Fruit fly (Drosophila melanogaster): ENCODE measurements around the gene Tbcd.

The Tbcd gene

DNA sequence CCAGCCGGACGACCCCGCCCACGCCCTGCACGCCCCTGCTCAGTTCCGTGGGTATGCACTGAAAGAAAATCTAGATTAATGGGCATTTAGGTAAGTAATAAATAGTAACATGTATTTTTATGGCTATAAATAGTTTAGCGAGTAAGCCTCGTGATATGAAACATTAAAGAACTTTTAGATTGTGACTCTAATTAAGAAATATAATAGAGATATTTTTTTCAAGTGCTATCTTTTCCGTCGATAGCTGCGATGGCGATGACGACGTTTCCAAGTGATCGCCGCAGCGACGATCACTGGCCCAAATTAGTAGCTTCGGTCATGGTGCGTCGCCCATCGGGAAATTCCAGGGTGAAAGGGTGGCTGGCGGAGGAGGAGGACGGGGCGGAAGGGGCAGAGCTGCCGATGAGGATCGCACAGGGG lies 32.8 kb downstream of the Tbcd start:
- TF ChIP-seq Myc (optimal IDR thresholded peaks at IDR 0.05) (no peak), h (optimal IDR thresholded peaks at IDR 0.05) (no peak), Sin3A (optimal IDR thresholded peaks at IDR 0.05) (no peak), psq (optimal IDR thresholded peaks at IDR 0.05) (no peak), ttk (optimal IDR thresholded peaks at IDR 0.05) (no peak), insv (optimal IDR thresholded peaks at IDR 0.05) (no peak)

dm6 chr2L:2180665-2181064 lies 33.3 kb downstream of the Tbcd start:
- TF ChIP-seq Sin3A (optimal IDR thresholded peaks at IDR 0.05) (no peak), Myc (optimal IDR thresholded peaks at IDR 0.05) (no peak), h (optimal IDR thresholded peaks at IDR 0.05) (no peak), insv (optimal IDR thresholded peaks at IDR 0.05) (no peak), ttk (optimal IDR thresholded peaks at IDR 0.05) (no peak), psq (optimal IDR thresholded peaks at IDR 0.05) (no peak)

DNA sequence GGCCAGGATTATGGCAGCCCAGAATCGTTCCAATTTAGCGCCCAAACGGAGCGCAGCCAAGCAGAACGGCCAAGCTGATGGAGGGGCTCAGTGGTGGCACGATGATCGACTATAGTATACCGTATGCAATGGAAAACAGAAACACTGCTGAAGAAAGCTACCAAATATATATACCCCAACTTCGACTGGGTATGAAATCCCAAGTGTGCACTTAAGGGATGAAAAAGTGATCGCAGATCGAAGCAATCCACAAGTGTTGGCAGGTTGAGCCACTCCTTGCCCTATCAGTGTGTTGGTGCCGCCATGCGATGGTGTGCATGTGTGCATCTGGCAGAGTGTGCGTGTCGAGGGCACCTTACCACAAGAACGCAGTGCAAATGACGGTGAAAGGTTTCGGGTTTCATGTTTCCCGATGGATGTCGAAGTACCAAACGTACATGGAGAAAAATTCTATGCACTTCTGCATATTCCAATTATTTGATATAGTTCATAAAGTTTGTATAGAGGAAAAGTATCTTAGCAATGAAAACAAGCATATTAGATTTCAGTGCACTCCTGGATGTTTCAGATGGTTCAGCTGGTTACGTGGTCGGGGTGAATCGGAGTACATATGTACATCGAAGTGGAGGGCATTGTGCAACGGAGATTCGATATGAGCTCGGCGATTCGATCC lies 34.8 kb downstream of the Tbcd start:
- TF ChIP-seq psq (optimal IDR thresholded peaks at IDR 0.05) (no peak), Sin3A (optimal IDR thresholded peaks at IDR 0.05) (no peak)

dm6 chr2L:2182735-2183340 lies 35.5 kb downstream of the Tbcd start:
- TF ChIP-seq ttk (optimal IDR thresholded peaks at IDR 0.05) (no peak), h (optimal IDR thresholded peaks at IDR 0.05) (no peak), insv (optimal IDR thresholded peaks at IDR 0.05) (no peak), Sin3A (optimal IDR thresholded peaks at IDR 0.05) (no peak), psq (optimal IDR thresholded peaks at IDR 0.05) (no peak), Myc (optimal IDR thresholded peaks at IDR 0.05) (no peak)

- TF ChIP-seq ttk (optimal IDR thresholded peaks at IDR 0.05): no peak
These were observed 36.8 kb downstream of the Tbcd start for dm6 chr2L:2184129-2184528.

dm6 chr2L:2184659-2185058 lies 37.3 kb downstream of the Tbcd start:
- TF ChIP-seq h (optimal IDR thresholded peaks at IDR 0.05) (no peak), Sin3A (optimal IDR thresholded peaks at IDR 0.05) (no peak), psq (optimal IDR thresholded peaks at IDR 0.05) (no peak), insv (optimal IDR thresholded peaks at IDR 0.05) (no peak), ttk (optimal IDR thresholded peaks at IDR 0.05) (no peak), Myc (optimal IDR thresholded peaks at IDR 0.05) (no peak)

DNA sequence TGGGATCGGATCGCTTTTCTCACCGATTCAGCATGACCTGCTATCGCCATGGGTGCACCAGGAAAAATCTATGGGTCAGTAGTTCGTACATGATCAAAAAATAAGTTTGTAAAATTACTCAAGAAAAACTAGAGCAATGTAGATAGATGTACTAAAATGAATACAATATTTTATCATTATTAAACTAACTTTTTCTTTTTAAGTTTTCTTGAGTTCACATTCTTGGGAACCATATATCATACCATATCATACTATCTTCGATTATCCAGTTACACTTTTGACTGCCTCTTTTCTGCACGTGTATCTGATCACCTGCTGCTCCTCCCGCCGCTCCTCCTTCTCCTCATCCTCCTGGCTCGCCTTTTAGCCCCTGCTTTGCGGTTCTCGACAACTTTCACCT lies 38.1 kb downstream of the Tbcd start:
- TF ChIP-seq psq (optimal IDR thresholded peaks at IDR 0.05): no peak
- TF ChIP-seq Sin3A (optimal IDR thresholded peaks at IDR 0.05): no peak

- no peak for TF ChIP-seq ttk (optimal IDR thresholded peaks at IDR 0.05)
- no peak for TF ChIP-seq Sin3A (optimal IDR thresholded peaks at IDR 0.05)
These were observed 40.1 kb downstream of the Tbcd start for dm6 chr2L:2187411-2187810.

DNA sequence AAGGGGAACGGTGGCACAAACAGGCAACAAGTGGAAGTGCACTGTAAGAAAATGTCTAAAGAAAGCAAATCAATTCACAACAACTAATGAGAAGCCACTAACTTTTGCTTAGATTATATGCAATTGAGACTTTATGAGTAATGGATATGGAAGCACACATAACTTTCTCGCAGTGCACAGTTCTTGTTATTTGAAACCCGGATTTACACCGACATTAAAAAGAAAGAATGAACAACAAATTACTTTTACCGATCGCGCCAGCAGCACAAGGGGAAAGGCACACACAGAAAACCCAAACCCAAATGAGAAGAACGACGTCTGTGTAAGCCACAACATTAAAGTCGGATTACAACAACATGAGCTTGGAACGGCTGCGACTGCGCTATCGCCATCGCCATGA lies 41.8 kb downstream of the Tbcd start:
- no peak for TF ChIP-seq Sin3A (optimal IDR thresholded peaks at IDR 0.05)
- no peak for TF ChIP-seq insv (optimal IDR thresholded peaks at IDR 0.05)
- TF ChIP-seq psq (optimal IDR thresholded peaks at IDR 0.05): no peak
- TF ChIP-seq Myc (optimal IDR thresholded peaks at IDR 0.05): no peak
- TF ChIP-seq ttk (optimal IDR thresholded peaks at IDR 0.05): no peak
- TF ChIP-seq h (optimal IDR thresholded peaks at IDR 0.05): no peak

DNA sequence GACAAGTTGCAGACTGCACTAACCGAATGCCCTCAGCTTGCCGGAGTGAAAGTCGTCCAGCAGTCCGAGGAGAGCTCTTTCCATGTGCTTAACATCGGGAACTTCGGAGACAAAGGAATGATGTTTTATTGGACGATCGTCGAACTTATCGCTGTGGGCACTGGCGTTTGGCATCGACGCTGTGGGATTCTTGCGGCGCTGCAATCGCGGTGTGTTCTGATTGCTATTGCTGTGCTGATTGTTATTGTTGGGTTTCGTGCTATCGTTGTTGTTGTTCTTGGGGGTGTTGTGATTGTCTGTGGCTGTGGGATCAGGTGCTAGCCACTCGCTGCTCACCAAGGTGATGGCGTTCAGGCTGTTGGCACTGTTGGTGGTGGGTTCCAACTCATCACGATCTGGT lies 43.4 kb downstream of the Tbcd start:
- TF ChIP-seq Sin3A (optimal IDR thresholded peaks at IDR 0.05) (no peak), psq (optimal IDR thresholded peaks at IDR 0.05) (no peak), insv (optimal IDR thresholded peaks at IDR 0.05) (no peak), Myc (optimal IDR thresholded peaks at IDR 0.05) (no peak), ttk (optimal IDR thresholded peaks at IDR 0.05) (no peak), h (optimal IDR thresholded peaks at IDR 0.05) (no peak)

dm6 chr2L:2191404-2191803 lies 44.1 kb downstream of the Tbcd start:
- TF ChIP-seq ttk (optimal IDR thresholded peaks at IDR 0.05): no peak
- TF ChIP-seq psq (optimal IDR thresholded peaks at IDR 0.05): no peak
- TF ChIP-seq insv (optimal IDR thresholded peaks at IDR 0.05): no peak
- TF ChIP-seq Myc (optimal IDR thresholded peaks at IDR 0.05): no peak
- TF ChIP-seq h (optimal IDR thresholded peaks at IDR 0.05): no peak
- TF ChIP-seq Sin3A (optimal IDR thresholded peaks at IDR 0.05): no peak

DNA sequence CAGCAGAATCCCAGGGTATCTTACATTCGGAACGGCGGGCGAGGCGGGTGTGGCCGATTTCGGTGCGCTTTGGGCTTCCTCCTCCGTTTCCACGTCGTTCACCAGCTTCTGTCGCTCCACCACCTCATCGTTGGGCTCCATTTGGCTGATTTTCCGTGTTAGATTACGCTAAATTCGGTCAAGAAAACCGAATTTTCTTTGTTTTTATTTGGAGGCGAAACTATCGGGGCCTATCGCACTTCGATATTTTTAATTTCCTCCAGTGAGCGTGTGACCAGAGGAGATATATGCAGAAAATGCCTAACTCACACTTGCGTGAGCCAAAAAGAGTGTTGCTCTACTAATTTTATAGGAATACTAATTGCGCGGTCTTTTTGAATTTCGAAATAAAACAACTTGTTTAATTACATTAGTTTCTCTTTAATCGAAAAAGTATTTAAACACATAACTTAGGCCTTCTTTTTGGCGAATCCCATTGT lies 44.8 kb downstream of the Tbcd start, which contains the start of gene CG10874:
CG10874 (minus strand) TSS at position 264 of the 479 bp plus-strand sequence.
- TF ChIP-seq ttk (optimal IDR thresholded peaks at IDR 0.05) (no peak), h (optimal IDR thresholded peaks at IDR 0.05) (no peak), insv (optimal IDR thresholded peaks at IDR 0.05) (no peak), psq (optimal IDR thresholded peaks at IDR 0.05) (no peak), Sin3A (optimal IDR thresholded peaks at IDR 0.05) (no peak), Myc (optimal IDR thresholded peaks at IDR 0.05) (no peak)

DNA sequence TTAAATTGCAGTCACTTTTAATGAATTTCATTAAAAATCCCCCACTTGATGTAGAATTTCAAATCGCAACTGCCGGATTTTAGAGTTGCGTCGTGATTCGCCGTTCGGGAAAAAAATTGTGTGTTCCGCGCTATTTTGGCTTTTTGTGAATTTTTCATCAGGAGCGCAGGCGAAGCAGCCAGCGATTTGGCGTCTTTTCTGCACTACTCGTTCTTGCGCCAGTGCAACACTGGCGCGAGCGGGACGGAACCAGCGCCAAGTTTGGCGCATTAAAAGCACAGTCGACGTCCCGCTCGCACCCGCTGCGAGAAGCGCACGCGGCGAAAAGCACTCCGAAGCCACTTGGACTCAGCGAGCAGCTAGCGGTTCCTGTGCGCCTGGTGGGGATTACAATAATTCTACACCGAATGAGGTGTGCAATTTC lies 46.1 kb downstream of the Tbcd start:
- TF ChIP-seq Myc (optimal IDR thresholded peaks at IDR 0.05) (no peak), insv (optimal IDR thresholded peaks at IDR 0.05) (no peak), Sin3A (optimal IDR thresholded peaks at IDR 0.05) (no peak), psq (optimal IDR thresholded peaks at IDR 0.05) (no peak), ttk (optimal IDR thresholded peaks at IDR 0.05) (no peak), h (optimal IDR thresholded peaks at IDR 0.05) (no peak)

Data from Kc167 (cell line).